Fruit fly (Drosophila melanogaster) whole organism, embryonic: Measurements from ENCODE around the gene kra.

Experiments
- CG8478 ChIP-seq: fragments of >200 bp; optimal IDR thresholded peaks from 2 replicates; lab custom pipeline; 2018
- Dad ChIP-seq: fragments of 200-800 bp; sonication (Bioruptor generic); optimal IDR thresholded peaks from 3 replicates; lab custom pipeline; 2016; ENCODE audit warnings: missing biosample characterization, missing genetic modification characterization
- E2f2 ChIP-seq: fragments of 200-800 bp; sonication (Bioruptor generic); IDR thresholded peaks from 2 replicates; pipeline ENCODE4 v1.3.6; 2022; ENCODE audit warnings: missing biosample characterization, missing genetic modification characterization
- Nf-YC ChIP-seq: fragments of 200-800 bp; optimal IDR thresholded peaks from 3 replicates; lab custom pipeline; 2019; ENCODE audit warnings: missing biosample characterization, mild to moderate bottlenecking, missing genetic modification characterization, moderate library complexity
- pita ChIP-seq: fragments of 200-800 bp; sonication (Bioruptor generic); optimal IDR thresholded peaks from 2 replicates; lab custom pipeline; 2017; ENCODE audit warnings: missing biosample characterization, mild to moderate bottlenecking, missing genetic modification characterization

- TF ChIP-seq CG8478 (lab: Kevin White, UChicago) (no peak), Nf-YC (tag; lab: Kevin White, UChicago) (no peak), E2f2 (peak; percentile 29), Dad (GFP tag; lab: Kevin White, UChicago) (no peak), pita (GFP tag; lab: Kevin White, UChicago) (no peak)
These were observed 46.9 kb downstream of the kra start, which contains the start of gene Pcmt for dm6 chr3R:5554082-5554481.
